Worm (Caenorhabditis elegans) whole organism, early embryonic: Measurements from ENCODE around the gene F35H8.2.

Experiments used
- B0310.2 ChIP-seq: sonication (generic microtip); optimal IDR thresholded peaks from 2 replicates; lab custom pipeline; 2016; ENCODE audit warnings: mild to moderate bottlenecking, missing genetic modification characterization, missing compliant biosample characterization
- aly-1 ChIP-seq: sonication (generic microtip); optimal IDR thresholded peaks from 2 replicates; lab custom pipeline; 2016; ENCODE audit warnings: missing genetic modification characterization, missing compliant biosample characterization
- ama-1 ChIP-seq: fragments of 150-350 bp; optimal IDR thresholded peaks from 2 replicates; lab custom pipeline; 2014
- hmbx-1 ChIP-seq: sonication (generic microtip); optimal IDR thresholded peaks from 2 replicates; lab custom pipeline; 2016; ENCODE audit warnings: mild to moderate bottlenecking, missing genetic modification characterization, missing compliant biosample characterization
- hnd-1 ChIP-seq: sonication (generic microtip); optimal IDR thresholded peaks from 2 replicates; lab custom pipeline; 2016; ENCODE audit warnings: missing genetic modification characterization, missing compliant biosample characterization
- scrt-1 ChIP-seq: fragments of 200-800 bp; sonication (Bioruptor generic); IDR thresholded peaks from 2 replicates; pipeline ENCODE4 v1.3.6; 2022; ENCODE audit warnings: missing genetic modification characterization, missing compliant biosample characterization
- sea-1 ChIP-seq: fragments of 200-800 bp; sonication (Bioruptor generic); conservative IDR thresholded peaks from 2 replicates; pipeline ENCODE4 v1.3.6; 2022; ENCODE audit warnings: missing genetic modification characterization, missing compliant biosample characterization
- tbx-37 ChIP-seq: fragments of 200-800 bp; sonication (Bioruptor generic); conservative IDR thresholded peaks from 2 replicates; pipeline ENCODE4 v1.3.6; 2022; ENCODE audit warnings: missing genetic modification reagents, missing genetic modification characterization, missing compliant biosample characterization
- tra-4 ChIP-seq: sonication (generic microtip); optimal IDR thresholded peaks from 2 replicates; lab custom pipeline; 2017; ENCODE audit warnings: missing genetic modification characterization, missing compliant biosample characterization

- TF ChIP-seq hnd-1 (tag; lab: Kevin White, UChicago) (peak; percentile 79), ama-1 (lab: Kevin White, UChicago) (no peak), hmbx-1 (peak; percentile 70), tbx-37 (peak; percentile 92), sea-1 (peak; percentile 92), B0310.2 (tag; lab: Kevin White, UChicago) (peak; percentile 91), scrt-1 (peak; percentile 93), aly-1 (peak; percentile 95), tra-4 (tag; lab: Kevin White, UChicago) (peak; percentile 55)
Observed at ce11 chrII:9566045-9566444, 10.7 kb downstream of the F35H8.2 start.
